Fruit fly (Drosophila melanogaster) whole organism, wandering third instar larva: Measurements from ENCODE around the gene ash2.

Source experiments
- Abd-B ChIP-seq: fragments of >200 bp; optimal IDR thresholded peaks from 2 replicates; lab custom pipeline; 2017; ENCODE audit warnings: missing biosample characterization, missing genetic modification characterization
- CG32264 ChIP-seq: fragments of 200-800 bp; sonication (Bioruptor generic); optimal IDR thresholded peaks from 2 replicates; lab custom pipeline; 2016; ENCODE audit warnings: missing biosample characterization, missing genetic modification characterization
- CG9705 ChIP-seq: fragments of 200-800 bp; sonication (Bioruptor generic); optimal IDR thresholded peaks from 2 replicates; lab custom pipeline; 2018; ENCODE audit warnings: missing biosample characterization, mild to moderate bottlenecking, missing genetic modification characterization
- CrebA ChIP-seq: fragments of 200-800 bp; sonication (Bioruptor generic); optimal IDR thresholded peaks from 2 replicates; lab custom pipeline; 2016; ENCODE audit warnings: missing biosample characterization, mild to moderate bottlenecking, missing genetic modification characterization, borderline replicate concordance
- Dfd ChIP-seq: fragments of >200 bp; optimal IDR thresholded peaks from 2 replicates; lab custom pipeline; 2017; ENCODE audit warnings: missing biosample characterization, missing genetic modification characterization
- Dif ChIP-seq: fragments of 200-275, 200-300 bp; sonication (Bioruptor generic); optimal IDR thresholded peaks from 2 replicates; lab custom pipeline; 2018; ENCODE audit warnings: missing biosample characterization, missing genetic modification characterization; ENCODE audit not compliant: partially characterized antibody
- GATAd ChIP-seq: sonication (Bioruptor generic); optimal IDR thresholded peaks from 2 replicates; lab custom pipeline; 2016; ENCODE audit warnings: missing biosample characterization, missing genetic modification characterization
- HLH106 ChIP-seq: fragments of 200-800 bp; optimal IDR thresholded peaks from 3 replicates; lab custom pipeline; 2019; ENCODE audit warnings: missing biosample characterization, mild to moderate bottlenecking, missing genetic modification characterization, moderate library complexity
- Hnf4 ChIP-seq: fragments of 200-800 bp; sonication (Bioruptor generic); optimal IDR thresholded peaks from 2 replicates; lab custom pipeline; 2016; ENCODE audit warnings: missing biosample characterization, mild to moderate bottlenecking, missing genetic modification characterization
- Hr78 ChIP-seq: fragments of >200 bp; optimal IDR thresholded peaks from 2 replicates; lab custom pipeline; 2017; ENCODE audit warnings: missing biosample characterization, missing genetic modification characterization
- Hr83 ChIP-seq: fragments of 200-300 bp; sonication (Bioruptor generic); optimal IDR thresholded peaks from 2 replicates; lab custom pipeline; 2016; ENCODE audit warnings: missing biosample characterization, mild to moderate bottlenecking, missing genetic modification characterization, moderate library complexity; ENCODE audit not compliant: poor library complexity, severe bottlenecking
- Jra ChIP-seq: sonication (Bioruptor generic); optimal IDR thresholded peaks from 2 replicates; lab custom pipeline; 2016; ENCODE audit warnings: missing biosample characterization, missing genetic modification characterization
- Mio ChIP-seq: sonication (Bioruptor generic); optimal IDR thresholded peaks from 2 replicates; lab custom pipeline; 2016; ENCODE audit warnings: missing biosample characterization, missing genetic modification characterization
- Myc ChIP-seq: fragments of >200 bp; optimal IDR thresholded peaks from 2 replicates; lab custom pipeline; 2017
- N ChIP-seq: fragments of >200 bp; optimal IDR thresholded peaks from 2 replicates; lab custom pipeline; 2018; ENCODE audit warnings: missing biosample characterization, missing external identifiers, missing genetic modification characterization
- OdsH ChIP-seq: fragments of 200-800 bp; sonication (Bioruptor generic); optimal IDR thresholded peaks from 2 replicates; lab custom pipeline; 2016; ENCODE audit warnings: missing biosample characterization, mild to moderate bottlenecking, missing genetic modification characterization
- Rel ChIP-seq, 2 experiments: fragments of 200-800 bp; sonication (Bioruptor generic) in 1 of 2; optimal IDR thresholded peaks; 2 replicates in 1 of 2; 3 replicates in 1 of 2; lab custom pipeline; 2016 to 2019; ENCODE audit warnings: mild to moderate bottlenecking in 2 of 2, missing biosample characterization in 2 of 2, missing genetic modification characterization in 2 of 2, moderate library complexity in 1 of 2
- Sp1 ChIP-seq: fragments of 200-800 bp; sonication (Bioruptor generic); optimal IDR thresholded peaks from 3 replicates; lab custom pipeline; 2019; ENCODE audit warnings: missing biosample characterization, mild to moderate bottlenecking, missing genetic modification characterization, moderate library complexity
- Vsx2 ChIP-seq: fragments of 200-300, 225-300 bp; sonication (Bioruptor generic); optimal IDR thresholded peaks from 2 replicates; lab custom pipeline; 2018; ENCODE audit warnings: missing biosample characterization, missing genetic modification characterization; ENCODE audit not compliant: partially characterized antibody
- br ChIP-seq: fragments of 200-800 bp; sonication (Bioruptor generic); optimal IDR thresholded peaks from 2 replicates; lab custom pipeline; 2016; ENCODE audit warnings: missing biosample characterization, missing genetic modification characterization
- brk ChIP-seq: fragments of 200-800 bp; sonication (Bioruptor generic); optimal IDR thresholded peaks from 2 replicates; lab custom pipeline; 2016; ENCODE audit warnings: missing biosample characterization, mild to moderate bottlenecking, missing genetic modification characterization
- dl ChIP-seq, 2 experiments: fragments of 175-275, 200-275 bp in 1 of 2; fragments of 200-275 bp in 1 of 2; sonication (Bioruptor generic); optimal IDR thresholded peaks; lab custom pipeline; 2018; ENCODE audit warnings: mild to moderate bottlenecking in 2 of 2, missing biosample characterization in 2 of 2, missing genetic modification characterization in 2 of 2, moderate library complexity in 2 of 2; ENCODE audit not compliant: partially characterized antibody in 2 of 2, insufficient read depth in 1 of 2
- dmrt93B ChIP-seq: fragments of 200-800 bp; sonication (Bioruptor generic); optimal IDR thresholded peaks from 2 replicates; lab custom pipeline; 2018; ENCODE audit warnings: missing biosample characterization, mild to moderate bottlenecking, missing genetic modification characterization
- dsf ChIP-seq: sonication (Bioruptor generic); optimal IDR thresholded peaks from 2 replicates; lab custom pipeline; 2016; ENCODE audit warnings: missing biosample characterization, missing genetic modification characterization, borderline replicate concordance
- ey ChIP-seq: fragments of 200-800 bp; sonication (Bioruptor generic); optimal IDR thresholded peaks from 2 replicates; lab custom pipeline; 2016; ENCODE audit warnings: missing biosample characterization, missing genetic modification characterization
- foxo ChIP-seq, 2 experiments: fragments of 200-800 bp; sonication (Bioruptor generic); optimal IDR thresholded peaks; 2 replicates in 1 of 2; 3 replicates in 1 of 2; lab custom pipeline; 2016 to 2017; ENCODE audit warnings: missing biosample characterization in 2 of 2, missing genetic modification characterization in 2 of 2
- fru ChIP-seq: fragments of 200-800 bp; sonication (Bioruptor generic); optimal IDR thresholded peaks from 3 replicates; lab custom pipeline; 2016; ENCODE audit warnings: missing biosample characterization, mild to moderate bottlenecking, missing genetic modification characterization
- h ChIP-seq: fragments of 200-800 bp; sonication (Bioruptor generic); optimal IDR thresholded peaks from 3 replicates; lab custom pipeline; 2016; ENCODE audit warnings: missing biosample characterization, mild to moderate bottlenecking, missing genetic modification characterization
- jim ChIP-seq: fragments of 175-275, 200-325 bp; sonication (Bioruptor generic); optimal IDR thresholded peaks from 2 replicates; lab custom pipeline; 2016; ENCODE audit warnings: missing biosample characterization, mild to moderate bottlenecking, missing genetic modification characterization
- lola ChIP-seq: fragments of >200 bp; optimal IDR thresholded peaks from 2 replicates; lab custom pipeline; 2017; ENCODE audit warnings: missing biosample characterization, missing genetic modification characterization
- pan ChIP-seq: fragments of >200 bp; optimal IDR thresholded peaks from 2 replicates; lab custom pipeline; 2017
- psq ChIP-seq: fragments of 200-800 bp; sonication (Bioruptor generic); optimal IDR thresholded peaks from 3 replicates; lab custom pipeline; 2017; ENCODE audit warnings: missing biosample characterization, mild to moderate bottlenecking, missing genetic modification characterization, moderate library complexity
- rgr ChIP-seq: fragments of 200-800 bp; sonication (Bioruptor generic); optimal IDR thresholded peaks from 3 replicates; lab custom pipeline; 2016; ENCODE audit warnings: missing biosample characterization, mild to moderate bottlenecking, missing genetic modification characterization
- sage ChIP-seq: fragments of 200-800 bp; sonication (Bioruptor generic); optimal IDR thresholded peaks from 2 replicates; lab custom pipeline; 2016; ENCODE audit warnings: missing biosample characterization, mild to moderate bottlenecking, missing genetic modification characterization
- sv ChIP-seq: fragments of 200-800 bp; sonication (Bioruptor generic); optimal IDR thresholded peaks from 3 replicates; lab custom pipeline; 2016; ENCODE audit warnings: missing biosample characterization, missing genetic modification characterization
- tai ChIP-seq: sonication (Bioruptor generic); optimal IDR thresholded peaks from 2 replicates; lab custom pipeline; 2016; ENCODE audit warnings: missing biosample characterization, missing genetic modification characterization
- usp ChIP-seq: fragments of >200 bp; optimal IDR thresholded peaks from 2 replicates; lab custom pipeline; 2017; ENCODE audit warnings: missing biosample characterization, missing genetic modification characterization
- woc ChIP-seq: sonication (Bioruptor generic); optimal IDR thresholded peaks from 2 replicates; lab custom pipeline; 2016; ENCODE audit warnings: missing biosample characterization, mild to moderate bottlenecking, missing genetic modification characterization

The ash2 gene

dm6 chr3R:24626667-24627066, 23.3 kb upstream of the ash2 start:
- no peak for TF ChIP-seq Rel (GFP tag; optimal IDR thresholded peaks at IDR 0.05; lab: Kevin White, UChicago)
- TF ChIP-seq Rel (tag; optimal IDR thresholded peaks at IDR 0.05; lab: Kevin White, UChicago) = peak; percentile 78
- TF ChIP-seq Hr83 (GFP tag; lab: Kevin White, UChicago) = no peak
- no peak for TF ChIP-seq psq (GFP tag; lab: Kevin White, UChicago)

DNA sequence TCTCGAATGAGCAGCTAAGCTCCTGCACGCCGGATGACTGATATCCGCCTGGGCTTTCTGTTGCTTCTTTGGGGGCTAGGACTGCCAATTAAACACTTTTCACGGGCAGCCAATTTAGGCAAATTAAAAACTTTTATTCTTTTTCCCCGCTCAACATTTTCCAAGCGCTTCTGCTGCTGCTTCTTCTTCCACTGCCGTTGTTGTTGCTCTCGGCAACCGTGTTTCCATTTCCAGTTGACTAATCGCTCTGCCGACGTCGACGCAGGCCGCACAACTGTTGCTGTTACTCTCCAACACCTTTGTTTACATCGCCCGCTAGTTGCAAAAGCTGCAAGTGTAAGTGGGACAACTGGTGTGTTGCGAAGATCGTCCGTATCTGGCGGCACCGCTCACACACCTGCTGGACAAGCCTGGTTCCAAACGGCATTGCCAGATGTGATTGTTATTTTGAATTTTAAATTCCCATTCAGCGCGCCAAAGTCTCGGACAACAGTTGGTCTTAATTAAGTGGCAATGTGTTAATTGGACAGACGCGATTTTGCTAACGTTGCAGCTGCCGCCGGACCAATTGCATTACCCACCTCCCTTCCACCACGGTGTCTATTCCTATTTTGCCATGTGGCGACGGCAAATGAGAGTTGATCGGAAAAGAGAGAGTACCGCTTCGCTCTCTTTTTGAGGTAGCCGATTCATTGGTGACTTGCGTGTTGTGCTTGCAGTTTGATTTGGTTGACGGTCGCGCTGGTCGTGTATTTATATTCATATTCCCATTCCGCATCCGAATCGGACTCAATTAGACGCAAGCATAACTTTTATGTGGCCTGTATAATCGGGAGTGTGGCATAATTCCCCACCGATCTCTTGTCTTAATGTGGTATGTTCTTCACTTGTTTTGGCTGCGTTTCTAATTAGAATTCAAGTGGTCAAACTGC, 19.8 kb upstream of the ash2 start, which contains the start of gene Wsck:
Wsck (minus strand) TSS at position 199 of the 932 bp plus-strand sequence.
- TF ChIP-seq jim (GFP tag; lab: Kevin White, UChicago) = no peak
- TF ChIP-seq Dfd (GFP tag; lab: Kevin White, UChicago) = no peak
- no peak for TF ChIP-seq ey (GFP tag; lab: Kevin White, UChicago)
- no peak for TF ChIP-seq lola (GFP tag; lab: Kevin White, UChicago)
- peak; percentile 8 for TF ChIP-seq Vsx2 (GFP tag; lab: Kevin White, UChicago)
- no peak for TF ChIP-seq dmrt93B (GFP tag; lab: Kevin White, UChicago)
- TF ChIP-seq GATAd (GFP tag; lab: Kevin White, UChicago) = no peak
- no peak for TF ChIP-seq brk (GFP tag; lab: Kevin White, UChicago)
- no peak for TF ChIP-seq Myc (lab: Kevin White, UChicago)
- TF ChIP-seq psq (GFP tag; lab: Kevin White, UChicago) = no peak
- no peak for TF ChIP-seq Hnf4 (GFP tag; lab: Kevin White, UChicago)
- peak in 1 of 2 experiments; percentile 48 for TF ChIP-seq dl (GFP tag; optimal IDR thresholded peaks at IDR 0.05; lab: Kevin White, UChicago; ENCODE audit: insufficient read depth in 1 of 2, partially characterized antibody in 2 of 2)
- peak; percentile 51 for TF ChIP-seq Hr83 (GFP tag; lab: Kevin White, UChicago)
- no peak for TF ChIP-seq CG32264 (GFP tag; lab: Kevin White, UChicago)
- TF ChIP-seq N (GFP tag; lab: Kevin White, UChicago) = no peak
- TF ChIP-seq Sp1 (GFP tag; lab: Kevin White, UChicago) = no peak
- TF ChIP-seq sage (GFP tag; lab: Kevin White, UChicago) = no peak
- TF ChIP-seq pan (lab: Kevin White, UChicago) = no peak
- no peak for TF ChIP-seq woc (GFP tag; lab: Kevin White, UChicago)
- TF ChIP-seq Hr78 = no peak
- no peak for TF ChIP-seq CG9705 (GFP tag; lab: Kevin White, UChicago)
- no peak for TF ChIP-seq usp
- no peak for TF ChIP-seq foxo (GFP tag; optimal IDR thresholded peaks at IDR 0.05; lab: Kevin White, UChicago)
- no peak for TF ChIP-seq rgr (GFP tag; lab: Kevin White, UChicago)
- peak; percentile 79 for TF ChIP-seq Dif (GFP tag; lab: Kevin White, UChicago)
- no peak for TF ChIP-seq Mio (GFP tag; lab: Kevin White, UChicago)
- peak; percentile 56 for TF ChIP-seq Jra (GFP tag; lab: Kevin White, UChicago)
- TF ChIP-seq sv = no peak
- TF ChIP-seq Abd-B (GFP tag; lab: Kevin White, UChicago) = no peak
- no peak for TF ChIP-seq dsf (GFP tag; lab: Kevin White, UChicago)
- TF ChIP-seq Rel (GFP tag; optimal IDR thresholded peaks at IDR 0.05; lab: Kevin White, UChicago) = no peak
- TF ChIP-seq Rel (tag; optimal IDR thresholded peaks at IDR 0.05; lab: Kevin White, UChicago) = peak; percentile 40
- peak; percentile 3 for TF ChIP-seq OdsH (GFP tag; lab: Kevin White, UChicago)
- TF ChIP-seq fru (GFP tag; lab: Kevin White, UChicago) = no peak
- peak; percentile 37 for TF ChIP-seq h
- TF ChIP-seq HLH106 (tag; lab: Kevin White, UChicago) = no peak
- TF ChIP-seq CrebA = peak; percentile 74
- TF ChIP-seq tai (GFP tag; lab: Kevin White, UChicago) = no peak
- peak; percentile 27 for TF ChIP-seq br (GFP tag; lab: Kevin White, UChicago)
- TF ChIP-seq, all 38 proteins: peak for 10
